Comparison of ENCODE assay signal across 5 worm cellular contexts in genomic region chrV:10716865-10717713, ce11.
TF ChIP-seq lines count a peak whose summit lies in the region.

No protein-coding gene starts in this region.

TF ChIP-seq in whole organism, L1 larva, 84 proteins besides CTCF, POLR2A, EP300 and RAD21 (continues in another document):
- TF ChIP-seq egl-13 (tag; optimal IDR thresholded peaks at IDR 0.05; lab: Kevin White, UChicago) (no peak), lin-13 (GFP tag; optimal IDR thresholded peaks at IDR 0.05; lab: Kevin White, UChicago) (peak; percentile 59), rnt-1 (tag; optimal IDR thresholded peaks at IDR 0.05; lab: Kevin White, UChicago) (peak; percentile 18), dpl-1 (GFP tag; optimal IDR thresholded peaks at IDR 0.05; lab: Kevin White, UChicago) (peak; percentile 6 to 54 (median 44)), Y116A8C.19 (tag; optimal IDR thresholded peaks at IDR 0.05; lab: Kevin White, UChicago; ENCODE audit: borderline replicate concordance) (no peak), lir-3 (tag; optimal IDR thresholded peaks at IDR 0.05; lab: Kevin White, UChicago; ENCODE audit: poor library complexity) (peak; percentile 12), nhr-90 (tag; optimal IDR thresholded peaks at IDR 0.05; lab: Kevin White, UChicago; ENCODE audit: poor library complexity) (peak; percentile 80), lin-35 (GFP tag; optimal IDR thresholded peaks at IDR 0.05; lab: Kevin White, UChicago) (peak in 1 of 2 experiments; percentile 68), lin-14 (GFP tag; optimal IDR thresholded peaks at IDR 0.05; lab: Kevin White, UChicago) (peak; percentile 96), nhr-20 (tag; optimal IDR thresholded peaks at IDR 0.05; lab: Kevin White, UChicago) (peak; percentile 83), xbp-1 (tag; optimal IDR thresholded peaks at IDR 0.05; lab: Kevin White, UChicago) (peak; percentile 19), mep-1 (tag; optimal IDR thresholded peaks at IDR 0.05; lab: Kevin White, UChicago) (peak; percentile 27), skn-1 (tag; optimal IDR thresholded peaks at IDR 0.05; lab: Kevin White, UChicago) (peak; percentile 77), unc-130 (tag; optimal IDR thresholded peaks at IDR 0.05; lab: Kevin White, UChicago) (peak; percentile 58), ceh-88 (GFP tag; IDR thresholded peaks at IDR 0.05; lab: Robert Waterston, UW) (0 out of 2 replicates have a peak, but pooled peaks have one; percentile 31), irx-1 (tag; optimal IDR thresholded peaks at IDR 0.05; lab: Kevin White, UChicago) (peak; percentile 64), mef-2 (tag; optimal IDR thresholded peaks at IDR 0.05; lab: Kevin White, UChicago) (no peak)

TF ChIP-seq in whole organism, L3 larva, 47 proteins besides CTCF, POLR2A, EP300 and RAD21 (continues in another document):
- TF ChIP-seq nhr-43 (tag; optimal IDR thresholded peaks at IDR 0.05; lab: Kevin White, UChicago; ENCODE audit: poor library complexity, severe bottlenecking) (peak; percentile 96), daf-12 (tag; optimal IDR thresholded peaks at IDR 0.05; lab: Kevin White, UChicago) (no peak), nhr-67 (tag; optimal IDR thresholded peaks at IDR 0.05; lab: Kevin White, UChicago) (no peak), egl-27 (tag; optimal IDR thresholded peaks at IDR 0.05; lab: Kevin White, UChicago) (peak; percentile 44), R02D3.7 (tag; optimal IDR thresholded peaks at IDR 0.05; lab: Kevin White, UChicago) (no peak), nhr-23 (tag; optimal IDR thresholded peaks at IDR 0.05; lab: Kevin White, UChicago) (peak; percentile 95), egl-5 (tag; optimal IDR thresholded peaks at IDR 0.05; lab: Kevin White, UChicago) (no peak), lsy-12 (tag; optimal IDR thresholded peaks at IDR 0.05; lab: Kevin White, UChicago) (no peak), fkh-10 (GFP tag; optimal IDR thresholded peaks at IDR 0.05; lab: Kevin White, UChicago) (no peak), mdl-1 (tag; optimal IDR thresholded peaks at IDR 0.05; lab: Kevin White, UChicago) (peak; percentile 63), nhr-25 (tag; optimal IDR thresholded peaks at IDR 0.05; lab: Kevin White, UChicago) (peak; percentile 81), ceh-82 (tag; optimal IDR thresholded peaks at IDR 0.05; lab: Kevin White, UChicago) (no peak), unc-62 (GFP tag; optimal IDR thresholded peaks at IDR 0.05; lab: Kevin White, UChicago) (no peak), lin-39 (tag; optimal IDR thresholded peaks at IDR 0.05; lab: Kevin White, UChicago) (peak; percentile 78), elt-2 (tag; optimal IDR thresholded peaks at IDR 0.05; lab: Kevin White, UChicago) (no peak), fkh-2 (tag; optimal IDR thresholded peaks at IDR 0.05; lab: Kevin White, UChicago) (no peak), tbx-2 (tag; optimal IDR thresholded peaks at IDR 0.05; lab: Kevin White, UChicago) (peak; percentile 34), lin-15B (tag; optimal IDR thresholded peaks at IDR 0.05; lab: Kevin White, UChicago) (no peak), nhr-11 (tag; optimal IDR thresholded peaks at IDR 0.05; lab: Kevin White, UChicago) (no peak), ama-1 (optimal IDR thresholded peaks at IDR 0.05; lab: Kevin White, UChicago) (no peak)

TF ChIP-seq in whole organism, early embryonic, 17 proteins besides CTCF, POLR2A, EP300 and RAD21:
- no peak for TF ChIP-seq tra-4 (tag; optimal IDR thresholded peaks at IDR 0.05; lab: Kevin White, UChicago)
- peak; percentile 52 for TF ChIP-seq F13C5.2 (tag; optimal IDR thresholded peaks at IDR 0.05; lab: Kevin White, UChicago)
- 0 out of 2 replicates have a peak, but pooled peaks have one; percentile 39 for TF ChIP-seq pes-1 (GFP tag; IDR thresholded peaks at IDR 0.05; lab: Robert Waterston, UW)
- peak; percentile 53 for TF ChIP-seq aly-1 (tag; optimal IDR thresholded peaks at IDR 0.05; lab: Kevin White, UChicago)
- TF ChIP-seq ceh-36 (tag; optimal IDR thresholded peaks at IDR 0.05; lab: Kevin White, UChicago), result no peak

TF ChIP-seq in whole organism, midembryonic, 9 proteins besides CTCF, POLR2A, EP300 and RAD21:
- no peak for TF ChIP-seq med-1 (GFP tag; optimal IDR thresholded peaks at IDR 0.05; lab: Kevin White, UChicago; ENCODE audit: insufficient read depth)
- peak; percentile 67 for TF ChIP-seq ztf-29 (GFP tag; IDR thresholded peaks at IDR 0.05; lab: Robert Waterston, UW)
- TF ChIP-seq ztf-23 (GFP tag; IDR thresholded peaks at IDR 0.05; lab: Robert Waterston, UW), result no peak
- peak; percentile 75 for TF ChIP-seq flt-1 (GFP tag; IDR thresholded peaks at IDR 0.05; lab: Robert Waterston, UW)
- no peak for TF ChIP-seq ref-1 (GFP tag; conservative IDR thresholded peaks at IDR 0.05; lab: Robert Waterston, UW)
- no peak for TF ChIP-seq T22C8.4 (GFP tag; IDR thresholded peaks at IDR 0.05; lab: Robert Waterston, UW)
- TF ChIP-seq cog-1 (tag; optimal IDR thresholded peaks at IDR 0.05; lab: Kevin White, UChicago), result peak; percentile 58
- TF ChIP-seq tab-1 (GFP tag; IDR thresholded peaks at IDR 0.05; lab: Robert Waterston, UW), result peak; percentile 33; the same call in 1 of the 2 replicates
- TF ChIP-seq klf-2 (GFP tag; conservative IDR thresholded peaks at IDR 0.05; lab: Robert Waterston, UW), result 0 out of 2 replicates have a peak, but pooled peaks have one; percentile 20

TF ChIP-seq in whole organism, young adult, 124 proteins besides CTCF, POLR2A, EP300 and RAD21:
- TF ChIP-seq Y95B8A.8 (GFP tag; IDR thresholded peaks at IDR 0.05; lab: Robert Waterston, UW) (0 out of 2 replicates have a peak, but pooled peaks have one; percentile 42), zfh-2 (GFP tag; conservative IDR thresholded peaks at IDR 0.05; lab: Robert Waterston, UW) (peak; percentile 82), Y53G8AR.9 (GFP tag; conservative IDR thresholded peaks at IDR 0.05; lab: Robert Waterston, UW) (0 out of 2 replicates have a peak, but pooled peaks have one; percentile 19), dox-1 (GFP tag; IDR thresholded peaks at IDR 0.05; lab: Robert Waterston, UW) (peak; percentile 36; the same call in 1 of the 2 replicates), somi-1 (GFP tag; optimal IDR thresholded peaks at IDR 0.05; lab: Kevin White, UChicago) (peak; percentile 16), lin-26 (GFP tag; IDR thresholded peaks at IDR 0.05; lab: Robert Waterston, UW) (peak; percentile 45; the same call in 1 of the 2 replicates), nfyb-1 (GFP tag; IDR thresholded peaks at IDR 0.05; lab: Robert Waterston, UW) (0 out of 2 replicates have a peak, but pooled peaks have one; percentile 8), bed-1 (GFP tag; IDR thresholded peaks at IDR 0.05; lab: Robert Waterston, UW) (no peak), F57A8.1 (GFP tag; optimal IDR thresholded peaks at IDR 0.05; lab: Kevin White, UChicago) (no peak), ztf-26 (tag; optimal IDR thresholded peaks at IDR 0.05; lab: Kevin White, UChicago) (peak; percentile 47), egl-18 (GFP tag; IDR thresholded peaks at IDR 0.05; lab: Robert Waterston, UW) (no peak), egrh-3 (GFP tag; IDR thresholded peaks at IDR 0.05; lab: Robert Waterston, UW) (peak; percentile 70; the same call in 1 of the 2 replicates), hmg-1.2 (GFP tag; IDR thresholded peaks at IDR 0.05; lab: Robert Waterston, UW) (0 out of 2 replicates have a peak, but pooled peaks have one; percentile 12), cebp-1 (GFP tag; IDR thresholded peaks at IDR 0.05; lab: Robert Waterston, UW) (no peak; the same call in 1 of the 2 replicates), cebp-1 (tag; optimal IDR thresholded peaks at IDR 0.05; lab: Kevin White, UChicago) (peak; percentile 32), hrde-1 (tag; optimal IDR thresholded peaks at IDR 0.05; lab: Kevin White, UChicago; ENCODE audit: borderline replicate concordance) (no peak), nhr-120 (GFP tag; IDR thresholded peaks at IDR 0.05; lab: Robert Waterston, UW) (no peak)

Comparison
In these comparisons a context has a peak if more than half of its experiments do, and no peak if none do; other contexts are left out.
1. Of the 8 proteins assayed by ChIP-seq in both whole organism, young adult and whole organism, L1 larva: peak only in whole organism, young adult: none; only in whole organism, L1 larva: dpl-1, efl-1, nhr-90, snpc-4 and unc-130; in both: none; in neither: 2; mixed calls (peak in some experiments, not most) for 1.